Worm (Caenorhabditis elegans): ENCODE measurements around the gene sma-2.

sma-2 gene

DNA sequence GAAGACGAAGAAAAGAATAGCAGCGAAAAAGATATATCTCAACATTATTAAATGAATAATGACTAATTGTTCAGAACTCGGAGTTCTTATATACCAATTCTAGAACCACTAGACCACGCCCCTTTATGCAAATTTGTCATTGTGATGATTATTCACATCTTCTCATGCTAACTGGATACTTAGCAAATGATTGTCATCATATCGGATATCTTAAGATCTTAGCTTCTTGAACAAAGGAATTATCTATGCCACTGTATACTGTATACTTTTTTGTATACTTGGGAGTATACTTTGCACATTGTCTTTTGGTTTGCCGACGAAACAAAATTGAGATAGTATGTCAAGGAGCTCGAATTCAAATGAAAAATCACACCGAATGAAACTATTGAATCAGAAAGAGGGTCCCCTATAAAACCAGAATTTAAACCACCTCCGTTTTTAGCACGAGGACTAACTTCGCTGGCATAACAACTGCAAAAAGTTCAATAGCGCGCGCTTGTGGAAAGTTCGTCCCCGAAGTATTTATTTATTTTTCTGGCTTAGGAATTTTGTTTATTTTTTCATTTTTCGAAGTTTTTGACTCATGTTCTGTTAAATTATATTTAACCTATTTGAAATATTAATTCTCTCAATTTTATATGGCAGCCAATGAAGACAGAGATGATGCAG lies 49.1 kb upstream of the sma-2 start, which contains the start of the genes sdz-1 and vps-33.1:
sdz-1 (minus strand) TSS at position 51 of the 669 bp plus-strand sequence.
vps-33.1 (plus strand) TSS at position 639 of the 669 bp plus-strand sequence.
- TF ChIP-seq daf-12 (tag; optimal IDR thresholded peaks at IDR 0.05), result no peak
- TF ChIP-seq hmg-11 (tag; optimal IDR thresholded peaks at IDR 0.05), result no peak
- TF ChIP-seq elt-1 (tag; optimal IDR thresholded peaks at IDR 0.05), result no peak
- no peak for TF ChIP-seq fkh-10 (GFP tag; optimal IDR thresholded peaks at IDR 0.05)
- no peak for TF ChIP-seq ztf-11 (tag; optimal IDR thresholded peaks at IDR 0.05)
- TF ChIP-seq ama-1 (optimal IDR thresholded peaks at IDR 0.05), result no peak
- peak; percentile 83 for TF ChIP-seq nfya-1 (tag; optimal IDR thresholded peaks at IDR 0.05; ENCODE audit: insufficient read depth)
- no peak for TF ChIP-seq ceh-82 (tag; optimal IDR thresholded peaks at IDR 0.05)
- no peak for TF ChIP-seq ZK546.5 (tag; optimal IDR thresholded peaks at IDR 0.05)
- TF ChIP-seq nhr-11 (tag; optimal IDR thresholded peaks at IDR 0.05), result no peak
- no peak for TF ChIP-seq nhr-237 (tag; optimal IDR thresholded peaks at IDR 0.05)
- TF ChIP-seq skn-1 (tag; optimal IDR thresholded peaks at IDR 0.05), result no peak
- peak; percentile 21 for TF ChIP-seq nhr-25 (tag; optimal IDR thresholded peaks at IDR 0.05)
- TF ChIP-seq eor-1 (tag; optimal IDR thresholded peaks at IDR 0.05), result no peak
- TF ChIP-seq fos-1 (tag; optimal IDR thresholded peaks at IDR 0.05), result no peak
- no peak for TF ChIP-seq ceh-28 (tag; optimal IDR thresholded peaks at IDR 0.05)
- TF ChIP-seq lin-15B (tag; optimal IDR thresholded peaks at IDR 0.05), result peak; percentile 86
- no peak for TF ChIP-seq egl-27 (tag; optimal IDR thresholded peaks at IDR 0.05)
- no peak for TF ChIP-seq zag-1 (tag; optimal IDR thresholded peaks at IDR 0.05)
- TF ChIP-seq nhr-76 (tag; optimal IDR thresholded peaks at IDR 0.05), result no peak
- TF ChIP-seq nhr-28 (tag; optimal IDR thresholded peaks at IDR 0.05), result no peak
- no peak for TF ChIP-seq nhr-77 (tag; optimal IDR thresholded peaks at IDR 0.05)
- no peak for TF ChIP-seq ztf-4 (tag; optimal IDR thresholded peaks at IDR 0.05)
- TF ChIP-seq pqm-1 (tag; optimal IDR thresholded peaks at IDR 0.05), result no peak
- TF ChIP-seq fkh-2 (tag; optimal IDR thresholded peaks at IDR 0.05), result no peak
- TF ChIP-seq tbx-2 (tag; optimal IDR thresholded peaks at IDR 0.05), result no peak
- TF ChIP-seq mdl-1 (tag; optimal IDR thresholded peaks at IDR 0.05), result no peak
- peak; percentile 38 for TF ChIP-seq nhr-23 (tag; optimal IDR thresholded peaks at IDR 0.05)
- peak; percentile 42 for TF ChIP-seq nhr-43 (tag; optimal IDR thresholded peaks at IDR 0.05; ENCODE audit: poor library complexity, severe bottlenecking)
- no peak for TF ChIP-seq elt-2 (tag; optimal IDR thresholded peaks at IDR 0.05)
- no peak for TF ChIP-seq jun-1 (tag; optimal IDR thresholded peaks at IDR 0.05)
- TF ChIP-seq sea-2 (GFP tag; optimal IDR thresholded peaks at IDR 0.05), result no peak
- no peak for TF ChIP-seq nhr-67 (tag; optimal IDR thresholded peaks at IDR 0.05)
- TF ChIP-seq egl-5 (tag; optimal IDR thresholded peaks at IDR 0.05), result no peak
- TF ChIP-seq lsy-12 (tag; optimal IDR thresholded peaks at IDR 0.05), result no peak
- no peak for TF ChIP-seq nhr-12 (tag; optimal IDR thresholded peaks at IDR 0.05)
- no peak for TF ChIP-seq ceh-16 (tag; optimal IDR thresholded peaks at IDR 0.05)
- TF ChIP-seq aly-2 (tag; optimal IDR thresholded peaks at IDR 0.05), result no peak
- no peak for TF ChIP-seq elt-3 (tag; optimal IDR thresholded peaks at IDR 0.05)
- TF ChIP-seq ceh-9 (tag; optimal IDR thresholded peaks at IDR 0.05), result no peak
- TF ChIP-seq mml-1 (tag; optimal IDR thresholded peaks at IDR 0.05), result no peak
- no peak for TF ChIP-seq unc-62 (GFP tag; optimal IDR thresholded peaks at IDR 0.05)
- TF ChIP-seq unc-39 (tag; optimal IDR thresholded peaks at IDR 0.05), result no peak
- TF ChIP-seq lin-39 (tag; optimal IDR thresholded peaks at IDR 0.05), result peak; percentile 51
- peak; percentile 27 for TF ChIP-seq R02D3.7 (tag; optimal IDR thresholded peaks at IDR 0.05)
- peak; percentile 53 for TF ChIP-seq snpc-4 (tag; optimal IDR thresholded peaks at IDR 0.05)
- no peak for TF ChIP-seq pha-4 (tag; optimal IDR thresholded peaks at IDR 0.05)
